Worm (Caenorhabditis elegans): ENCODE data around the gene spp-4.

spp-4 gene

DNA sequence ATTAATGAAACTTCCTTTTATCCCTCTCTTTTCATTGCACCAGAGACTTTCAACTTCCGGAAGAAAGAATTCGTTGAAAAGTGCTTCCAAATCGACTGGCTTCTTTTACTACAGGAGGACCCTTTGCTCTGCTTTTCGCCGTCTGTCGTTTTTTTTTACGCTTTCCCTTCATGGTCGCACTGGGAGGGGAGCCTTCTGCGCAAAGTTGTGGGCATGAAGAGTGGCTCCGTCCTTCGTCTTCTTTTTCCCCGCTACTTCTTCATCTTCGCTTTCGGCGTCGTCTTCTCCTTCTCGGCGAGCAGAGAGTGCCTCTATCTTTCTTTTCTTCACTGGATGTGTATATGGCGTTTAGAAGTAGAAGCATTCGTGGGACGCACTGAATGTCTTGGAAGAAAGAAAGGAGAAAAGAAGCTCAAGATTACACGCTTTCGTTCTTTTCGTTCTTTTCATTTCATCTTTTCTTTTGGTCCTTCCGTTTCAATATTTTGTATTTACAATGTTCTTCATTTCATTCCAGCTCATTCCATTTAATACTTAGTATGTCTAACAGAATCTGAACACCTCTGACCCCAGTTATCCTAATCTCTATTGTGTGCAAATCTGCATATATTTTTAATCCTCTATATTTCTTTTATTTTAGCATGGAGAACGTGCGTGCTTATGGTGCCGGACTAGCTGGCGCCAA lies 8.6 kb upstream of the spp-4 start, which contains the start of gene sng-1:
TSS of gene sng-1 (plus strand) at position 635 of the 685 bp plus-strand sequence.
- TF ChIP-seq klf-2 (GFP tag; conservative IDR thresholded peaks at IDR 0.05) (no peak), ztf-23 (GFP tag; IDR thresholded peaks at IDR 0.05) (no peak), cog-1 (tag; optimal IDR thresholded peaks at IDR 0.05) (no peak), T22C8.4 (GFP tag; IDR thresholded peaks at IDR 0.05) (no peak), ztf-29 (GFP tag; IDR thresholded peaks at IDR 0.05) (no peak), tab-1 (GFP tag; IDR thresholded peaks at IDR 0.05) (no peak), flt-1 (GFP tag; IDR thresholded peaks at IDR 0.05) (no peak), ref-1 (GFP tag; conservative IDR thresholded peaks at IDR 0.05) (no peak), med-1 (GFP tag; optimal IDR thresholded peaks at IDR 0.05; ENCODE audit: insufficient read depth) (no peak)

DNA sequence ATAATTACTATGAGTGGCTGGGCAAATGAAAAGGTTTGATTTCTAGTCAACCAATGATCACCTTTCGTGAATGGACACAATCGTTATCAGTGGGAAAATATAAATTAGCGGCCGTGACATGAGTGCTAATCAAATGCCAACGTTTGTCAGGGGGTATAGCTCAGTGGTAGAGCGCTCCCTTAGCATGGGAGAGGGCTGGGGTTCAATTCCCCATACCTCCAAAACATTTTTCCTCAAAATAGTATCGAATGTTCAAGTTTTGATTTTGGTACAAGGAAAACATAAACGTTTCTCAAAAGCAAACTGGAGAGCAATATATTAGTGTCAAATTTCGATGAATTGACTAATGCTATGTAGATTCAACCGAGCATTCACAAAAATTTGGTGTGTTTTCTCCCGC lies 5.0 kb upstream of the spp-4 start:
- TF ChIP-seq med-1 (GFP tag; optimal IDR thresholded peaks at IDR 0.05; ENCODE audit: insufficient read depth) (no peak), ztf-23 (GFP tag; IDR thresholded peaks at IDR 0.05) (peak; percentile 56; the same call in 1 of the 2 replicates), tab-1 (GFP tag; IDR thresholded peaks at IDR 0.05) (peak; percentile 65; the same call in 1 of the 2 replicates), ref-1 (GFP tag; conservative IDR thresholded peaks at IDR 0.05) (0 out of 2 replicates have a peak, but pooled peaks have one; percentile 52), ztf-29 (GFP tag; IDR thresholded peaks at IDR 0.05) (no peak)

DNA sequence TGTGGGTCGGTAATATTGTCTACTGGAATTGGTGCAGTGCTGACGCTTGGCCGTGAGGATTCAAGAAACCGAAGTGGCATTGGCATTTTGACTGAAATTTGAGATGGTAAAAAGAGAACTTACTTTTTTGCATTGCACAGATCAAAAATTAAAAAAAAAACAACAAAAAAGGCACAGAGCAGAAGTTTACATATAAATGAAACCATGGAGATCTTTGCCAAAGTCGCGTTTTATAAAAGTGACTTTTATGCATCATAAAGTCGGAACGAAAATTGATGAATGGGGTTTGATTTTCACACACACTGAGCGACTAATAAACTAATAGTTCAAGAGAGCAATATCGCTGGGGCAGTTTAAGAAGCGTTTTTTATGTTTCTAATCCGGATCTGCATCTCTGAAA lies 3.8 kb upstream of the spp-4 start, which contains the start of gene T08A9.13:
TSS of gene T08A9.13 (minus strand) at position 101 of the 400 bp plus-strand sequence.
- TF ChIP-seq flt-1 (GFP tag; IDR thresholded peaks at IDR 0.05) = no peak
- TF ChIP-seq tab-1 (GFP tag; IDR thresholded peaks at IDR 0.05) = no peak

DNA sequence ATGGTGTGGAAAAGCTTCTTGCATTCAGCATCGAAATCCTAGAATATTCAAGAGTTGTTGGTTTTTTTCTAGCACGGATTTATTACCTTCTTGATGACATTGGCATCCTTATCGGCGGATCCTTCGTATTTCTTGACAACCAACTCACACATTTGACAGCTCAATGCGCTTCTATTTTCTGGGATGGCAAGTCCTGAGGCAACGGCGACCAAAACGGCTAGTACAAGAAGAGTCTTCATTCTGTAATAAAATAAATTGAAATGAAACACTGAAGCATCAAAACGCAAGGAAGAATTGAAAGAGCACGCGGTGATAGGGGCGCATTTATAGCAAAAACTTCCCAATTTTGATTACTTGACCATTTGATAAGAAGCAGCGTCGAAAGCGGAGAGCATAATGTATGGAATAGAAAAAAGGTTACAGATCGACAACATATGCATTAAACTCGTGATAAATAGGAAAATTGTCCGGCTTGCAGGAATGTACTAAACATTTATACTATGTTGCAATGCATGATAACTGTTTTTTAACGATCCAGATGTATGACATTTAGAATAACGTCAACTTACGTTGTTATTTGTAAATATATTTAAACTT lies 1.7 kb upstream of the spp-4 start, which contains the start of gene spp-5:
TSS of gene spp-5 (minus strand) at position 240 of the 597 bp plus-strand sequence.
- TF ChIP-seq T22C8.4 (GFP tag; IDR thresholded peaks at IDR 0.05) = no peak
- no peak for TF ChIP-seq ztf-23 (GFP tag; IDR thresholded peaks at IDR 0.05)
- no peak for TF ChIP-seq med-1 (GFP tag; optimal IDR thresholded peaks at IDR 0.05; ENCODE audit: insufficient read depth)
- TF ChIP-seq klf-2 (GFP tag; conservative IDR thresholded peaks at IDR 0.05) = no peak
- no peak for TF ChIP-seq tab-1 (GFP tag; IDR thresholded peaks at IDR 0.05)
- TF ChIP-seq cog-1 (tag; optimal IDR thresholded peaks at IDR 0.05) = no peak
- no peak for TF ChIP-seq ref-1 (GFP tag; conservative IDR thresholded peaks at IDR 0.05)
- no peak for TF ChIP-seq flt-1 (GFP tag; IDR thresholded peaks at IDR 0.05)
- no peak for TF ChIP-seq ztf-29 (GFP tag; IDR thresholded peaks at IDR 0.05)

DNA sequence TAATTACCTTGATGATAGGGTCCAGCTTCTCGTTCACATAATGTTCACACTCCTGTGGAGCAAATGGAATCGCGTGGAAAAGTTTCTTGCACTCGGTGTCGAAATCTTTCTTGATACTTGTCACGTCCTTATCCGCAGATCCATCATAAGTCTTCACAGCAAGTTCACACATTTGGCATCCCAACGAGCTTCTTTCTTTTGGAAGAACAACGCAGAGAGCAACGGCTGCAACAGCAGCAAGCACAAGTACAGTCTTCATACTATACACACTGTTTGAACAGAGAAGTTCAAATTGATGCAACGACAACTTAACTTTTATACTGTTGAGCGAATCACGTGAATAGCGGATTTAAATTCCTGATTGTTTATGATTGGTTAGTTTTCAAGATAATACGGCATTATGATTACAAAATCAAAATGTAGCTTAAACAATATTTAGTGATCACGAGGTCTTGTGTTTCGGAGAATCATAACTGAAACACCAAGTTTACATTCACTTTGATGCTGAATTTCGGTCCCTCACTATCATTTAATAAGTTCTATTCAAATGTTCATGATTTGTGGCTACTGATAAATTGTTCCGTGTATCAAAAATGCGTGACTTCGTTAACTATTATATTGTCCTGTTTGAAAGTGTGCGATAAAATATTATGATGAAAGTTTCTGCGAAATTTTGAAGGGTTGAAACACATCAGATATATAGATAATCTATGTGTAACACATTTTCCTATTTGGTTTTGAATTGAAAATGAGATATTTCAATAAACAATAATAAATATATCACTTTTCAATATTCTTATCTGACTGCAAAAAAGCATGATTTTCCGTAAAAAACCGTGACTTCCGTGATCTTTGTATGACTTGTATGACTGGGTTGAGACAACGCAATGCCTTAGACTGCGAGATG lies 1.8 kb downstream of the spp-4 start, which contains the start of the genes spp-2 and spp-6:
TSS of gene spp-2 (minus strand) at position 334 of the 907 bp plus-strand sequence.
TSS of gene spp-6 (plus strand) at position 857 of the 907 bp plus-strand sequence.
- no peak for TF ChIP-seq ztf-23 (GFP tag; IDR thresholded peaks at IDR 0.05)
- TF ChIP-seq klf-2 (GFP tag; conservative IDR thresholded peaks at IDR 0.05) = no peak
- TF ChIP-seq med-1 (GFP tag; optimal IDR thresholded peaks at IDR 0.05; ENCODE audit: insufficient read depth) = no peak
- no peak for TF ChIP-seq ztf-29 (GFP tag; IDR thresholded peaks at IDR 0.05)
- no peak for TF ChIP-seq flt-1 (GFP tag; IDR thresholded peaks at IDR 0.05)
- TF ChIP-seq tab-1 (GFP tag; IDR thresholded peaks at IDR 0.05) = no peak
- no peak for TF ChIP-seq ref-1 (GFP tag; conservative IDR thresholded peaks at IDR 0.05)
- no peak for TF ChIP-seq cog-1 (tag; optimal IDR thresholded peaks at IDR 0.05)
- TF ChIP-seq T22C8.4 (GFP tag; IDR thresholded peaks at IDR 0.05) = no peak

DNA sequence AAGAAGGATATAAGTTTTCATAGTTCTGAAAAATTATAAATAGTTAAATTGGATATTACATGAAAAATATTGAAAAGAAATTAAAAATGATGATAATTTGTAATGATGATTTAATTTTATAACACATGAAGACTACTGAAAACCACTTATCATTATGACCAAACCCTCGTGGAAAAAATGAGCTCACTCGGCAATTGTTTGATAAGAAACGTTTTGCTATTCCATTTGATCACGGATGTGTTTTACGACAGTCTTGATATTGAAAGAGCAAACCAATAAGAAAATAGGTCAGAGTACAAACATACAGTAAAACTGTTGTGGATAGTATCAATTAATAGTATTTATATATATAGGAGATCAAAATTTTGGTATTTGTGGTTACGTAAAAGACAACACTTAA lies 3.2 kb downstream of the spp-4 start, which contains the start of gene spp-3:
TSS of gene spp-3 (minus strand) at position 25 of the 400 bp plus-strand sequence.
- TF ChIP-seq cog-1 (tag; optimal IDR thresholded peaks at IDR 0.05) = no peak
- TF ChIP-seq flt-1 (GFP tag; IDR thresholded peaks at IDR 0.05) = no peak
- TF ChIP-seq klf-2 (GFP tag; conservative IDR thresholded peaks at IDR 0.05) = no peak
- no peak for TF ChIP-seq ref-1 (GFP tag; conservative IDR thresholded peaks at IDR 0.05)
- no peak for TF ChIP-seq T22C8.4 (GFP tag; IDR thresholded peaks at IDR 0.05)

DNA sequence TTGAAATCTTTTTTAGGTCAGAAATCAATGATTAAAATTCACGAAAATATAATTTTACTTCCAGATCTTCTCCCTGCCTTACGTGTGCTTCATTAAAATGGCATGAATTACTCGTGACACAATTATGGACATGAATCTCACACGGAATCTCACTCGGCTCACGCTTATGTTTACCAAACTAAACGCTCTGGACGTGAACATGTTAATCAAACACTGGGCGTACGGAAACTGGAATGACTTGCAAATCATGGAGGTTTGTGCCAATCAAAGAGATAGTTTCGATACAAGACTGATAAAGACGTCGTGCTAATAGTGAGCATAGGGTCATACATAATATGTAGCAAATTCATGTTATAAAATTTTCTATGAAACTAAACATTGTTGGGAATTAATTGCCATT lies 4.0 kb downstream of the spp-4 start:
- TF ChIP-seq ztf-29 (GFP tag; IDR thresholded peaks at IDR 0.05) (no peak), tab-1 (GFP tag; IDR thresholded peaks at IDR 0.05) (no peak), ztf-23 (GFP tag; IDR thresholded peaks at IDR 0.05) (no peak), med-1 (GFP tag; optimal IDR thresholded peaks at IDR 0.05; ENCODE audit: insufficient read depth) (no peak), klf-2 (GFP tag; conservative IDR thresholded peaks at IDR 0.05) (no peak), ref-1 (GFP tag; conservative IDR thresholded peaks at IDR 0.05) (no peak), T22C8.4 (GFP tag; IDR thresholded peaks at IDR 0.05) (no peak), flt-1 (GFP tag; IDR thresholded peaks at IDR 0.05) (no peak), cog-1 (tag; optimal IDR thresholded peaks at IDR 0.05) (no peak)

DNA sequence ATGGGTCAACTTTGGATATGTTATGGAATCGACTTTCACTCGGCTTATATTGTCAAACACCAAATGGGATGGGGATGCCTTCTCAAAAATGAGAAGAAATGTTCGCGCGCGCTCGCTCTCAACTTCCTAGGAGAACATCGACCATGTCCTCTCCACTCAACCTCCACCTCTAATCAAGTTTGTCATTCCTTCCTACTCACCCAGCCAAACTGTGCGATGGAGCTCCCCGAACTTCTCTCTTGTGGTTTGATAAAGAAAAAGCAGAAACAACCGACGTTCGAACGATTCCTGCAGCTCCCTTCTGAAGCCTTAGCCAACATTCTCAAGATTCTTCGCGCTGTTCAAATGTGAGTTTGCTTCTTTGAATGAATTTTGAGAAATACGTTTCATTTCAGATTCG lies 5.3 kb downstream of the spp-4 start:
- TF ChIP-seq ztf-29 (GFP tag; IDR thresholded peaks at IDR 0.05) = no peak
- no peak for TF ChIP-seq tab-1 (GFP tag; IDR thresholded peaks at IDR 0.05)
- TF ChIP-seq ztf-23 (GFP tag; IDR thresholded peaks at IDR 0.05) = no peak
- TF ChIP-seq T22C8.4 (GFP tag; IDR thresholded peaks at IDR 0.05) = no peak
- TF ChIP-seq flt-1 (GFP tag; IDR thresholded peaks at IDR 0.05) = no peak
- TF ChIP-seq med-1 (GFP tag; optimal IDR thresholded peaks at IDR 0.05; ENCODE audit: insufficient read depth) = no peak
- no peak for TF ChIP-seq ref-1 (GFP tag; conservative IDR thresholded peaks at IDR 0.05)
- no peak for TF ChIP-seq klf-2 (GFP tag; conservative IDR thresholded peaks at IDR 0.05)
- TF ChIP-seq cog-1 (tag; optimal IDR thresholded peaks at IDR 0.05) = no peak

DNA sequence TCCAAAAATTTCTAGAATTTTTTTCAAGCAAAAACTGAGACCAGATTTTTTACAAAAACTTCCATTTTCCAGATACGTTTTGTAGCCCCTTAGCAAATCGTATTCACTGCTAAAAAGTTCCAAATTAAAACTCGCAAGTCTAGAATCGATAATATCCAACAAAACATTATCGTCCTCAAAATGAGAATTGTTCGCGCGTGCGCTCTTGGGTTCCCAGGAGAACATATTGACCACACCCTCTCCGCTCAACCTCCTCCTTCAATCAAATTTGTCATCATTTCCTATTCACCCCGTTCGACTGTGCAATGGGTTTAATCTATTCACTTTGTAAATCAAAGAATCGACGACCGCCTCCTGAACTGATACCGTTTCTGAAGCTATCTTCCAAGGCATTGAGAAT lies 6.7 kb downstream of the spp-4 start:
- TF ChIP-seq ztf-23 (GFP tag; IDR thresholded peaks at IDR 0.05) = no peak
- no peak for TF ChIP-seq cog-1 (tag; optimal IDR thresholded peaks at IDR 0.05)
- TF ChIP-seq ref-1 (GFP tag; conservative IDR thresholded peaks at IDR 0.05) = no peak
- TF ChIP-seq T22C8.4 (GFP tag; IDR thresholded peaks at IDR 0.05) = no peak
- TF ChIP-seq tab-1 (GFP tag; IDR thresholded peaks at IDR 0.05) = no peak
- no peak for TF ChIP-seq flt-1 (GFP tag; IDR thresholded peaks at IDR 0.05)
- no peak for TF ChIP-seq med-1 (GFP tag; optimal IDR thresholded peaks at IDR 0.05; ENCODE audit: insufficient read depth)
- no peak for TF ChIP-seq ztf-29 (GFP tag; IDR thresholded peaks at IDR 0.05)
- TF ChIP-seq klf-2 (GFP tag; conservative IDR thresholded peaks at IDR 0.05) = no peak

Measured in whole organism, midembryonic.